Fruit fly (Drosophila melanogaster) S2 (cell line): Measurements from ENCODE around the gene hiro.

Source experiments
- CG8478 ChIP-seq: fragments of >200 bp; optimal IDR thresholded peaks from 2 replicates; lab custom pipeline; 2018
- CTCF ChIP-seq, 2 experiments: fragments of >200 bp; optimal IDR thresholded peaks; 2 replicates each; lab custom pipeline; 2018

dm6 chr3L:684749-685440, 2.9 kb downstream of the hiro start:
- TF ChIP-seq CG8478 (lab: Kevin White, UChicago) (no peak), CTCF (optimal IDR thresholded peaks at IDR 0.05; lab: Kevin White, UChicago) (no peak)
